Fruit fly (Drosophila melanogaster) whole organism, prepupa: ENCODE data around the gene Dup99B.

ENCODE experiments used
- Blimp-1 ChIP-seq: fragments of 200-800 bp; sonication (Bioruptor generic); optimal IDR thresholded peaks from 3 replicates; lab custom pipeline; 2017; ENCODE audit warnings: missing biosample characterization, missing genetic modification characterization, mild to moderate bottlenecking, moderate library complexity, missing genetic modification reagents
- CG10631 ChIP-seq: fragments of 200-800 bp; sonication (Bioruptor generic); optimal IDR thresholded peaks from 2 replicates; lab custom pipeline; 2016; ENCODE audit warnings: missing biosample characterization, missing genetic modification characterization
- CG10669 ChIP-seq: fragments of 200-800 bp; sonication (Bioruptor generic); optimal IDR thresholded peaks from 3 replicates; lab custom pipeline; 2018; ENCODE audit warnings: missing biosample characterization, mild to moderate bottlenecking, missing genetic modification characterization, moderate library complexity
- CG11294 ChIP-seq: fragments of 200-800 bp; sonication (Bioruptor generic); IDR thresholded peaks from 2 replicates; pipeline ENCODE4 v1.3.6; 2022; ENCODE audit warnings: missing biosample characterization, missing genetic modification characterization
- CG11762 ChIP-seq: fragments of 200-800 bp; sonication (Bioruptor generic); optimal IDR thresholded peaks from 3 replicates; lab custom pipeline; 2016; ENCODE audit warnings: missing biosample characterization, missing genetic modification characterization; ENCODE audit not compliant: insufficient read depth
- CG11902 ChIP-seq: fragments of 200-800 bp; sonication (Bioruptor generic); optimal IDR thresholded peaks from 3 replicates; lab custom pipeline; 2016; ENCODE audit warnings: missing biosample characterization, missing genetic modification characterization
- CG15336 ChIP-seq: fragments of 200-800 bp; sonication (Bioruptor generic); IDR thresholded peaks from 2 replicates; pipeline ENCODE4 v1.3.6; 2022; ENCODE audit warnings: missing biosample characterization, missing genetic modification characterization
- CG16779 ChIP-seq: fragments of 200-800 bp; sonication (Bioruptor generic); optimal IDR thresholded peaks from 3 replicates; lab custom pipeline; 2017; ENCODE audit warnings: missing biosample characterization, mild to moderate bottlenecking, missing genetic modification characterization
- CG31627 ChIP-seq: fragments of 200-800 bp; sonication (Bioruptor generic); optimal IDR thresholded peaks from 3 replicates; lab custom pipeline; 2016; ENCODE audit warnings: missing biosample characterization, missing genetic modification characterization
- CG32006 ChIP-seq: fragments of 200-800 bp; sonication (Bioruptor generic); optimal IDR thresholded peaks from 3 replicates; lab custom pipeline; 2017; ENCODE audit warnings: missing biosample characterization, mild to moderate bottlenecking, missing genetic modification characterization
- CG34406 ChIP-seq: fragments of 200-800 bp; sonication (Bioruptor generic); optimal IDR thresholded peaks from 3 replicates; lab custom pipeline; 2016; ENCODE audit warnings: missing biosample characterization, missing genetic modification characterization
- CG3919 ChIP-seq: fragments of 200-800 bp; sonication (Bioruptor generic); optimal IDR thresholded peaks from 3 replicates; lab custom pipeline; 2016; ENCODE audit warnings: missing biosample characterization, missing genetic modification characterization
- CG4318 ChIP-seq: fragments of 200-800 bp; sonication (Bioruptor generic); optimal IDR thresholded peaks from 3 replicates; lab custom pipeline; 2017; ENCODE audit warnings: missing biosample characterization, mild to moderate bottlenecking, missing genetic modification characterization
- CG6276 ChIP-seq: fragments of 200-800 bp; sonication (Bioruptor generic); optimal IDR thresholded peaks from 2 replicates; lab custom pipeline; 2017; ENCODE audit warnings: missing biosample characterization, mild to moderate bottlenecking, missing genetic modification characterization
- CG6792 ChIP-seq: fragments of 200-800 bp; sonication (Bioruptor generic); optimal IDR thresholded peaks from 3 replicates; lab custom pipeline; 2016; ENCODE audit warnings: missing biosample characterization, missing genetic modification characterization
- CG6808 ChIP-seq: fragments of 200-800 bp; sonication (Bioruptor generic); optimal IDR thresholded peaks from 3 replicates; lab custom pipeline; 2017; ENCODE audit warnings: missing biosample characterization, missing genetic modification characterization, mild to moderate bottlenecking, moderate library complexity, missing genetic modification reagents
- CG6854 ChIP-seq: fragments of 200-800 bp; sonication (Bioruptor generic); optimal IDR thresholded peaks from 2 replicates; lab custom pipeline; 2017; ENCODE audit warnings: missing biosample characterization, mild to moderate bottlenecking, missing genetic modification characterization
- CG7368 ChIP-seq: fragments of 200-800 bp; sonication (Bioruptor generic); optimal IDR thresholded peaks from 3 replicates; lab custom pipeline; 2016; ENCODE audit warnings: missing biosample characterization, missing genetic modification characterization
- CG8119 ChIP-seq: fragments of 200-800 bp; sonication (Bioruptor generic); IDR thresholded peaks from 3 replicates; pipeline ENCODE4 v1.3.6; 2022; ENCODE audit warnings: missing biosample characterization, missing genetic modification characterization
- CG8319 ChIP-seq: fragments of 200-800 bp; sonication (Bioruptor generic); optimal IDR thresholded peaks from 3 replicates; lab custom pipeline; 2016; ENCODE audit warnings: missing biosample characterization, missing genetic modification characterization
- CG8632 ChIP-seq: fragments of 200-800 bp; sonication (Bioruptor generic); optimal IDR thresholded peaks from 3 replicates; lab custom pipeline; 2016; ENCODE audit warnings: missing biosample characterization, missing genetic modification characterization
- Eip75B ChIP-seq: fragments of 200-800 bp; sonication (Bioruptor generic); optimal IDR thresholded peaks from 3 replicates; lab custom pipeline; 2016; ENCODE audit warnings: missing biosample characterization, missing genetic modification characterization
- Eip78C ChIP-seq: fragments of 200-800 bp; sonication (Bioruptor generic); peaks from one replicate; lab custom pipeline; 2016; ENCODE audit warnings: missing biosample characterization, missing genetic modification characterization
- Eip93F ChIP-seq: fragments of 200-800 bp; sonication (Bioruptor generic); optimal IDR thresholded peaks from 2 replicates; lab custom pipeline; 2016; ENCODE audit warnings: missing biosample characterization, mild to moderate bottlenecking, missing genetic modification characterization
- Ets21C ChIP-seq: fragments of 200-800 bp; sonication (Bioruptor generic); optimal IDR thresholded peaks from 3 replicates; lab custom pipeline; 2016; ENCODE audit warnings: missing biosample characterization, missing genetic modification characterization
- Gug ChIP-seq: fragments of 200-800 bp; sonication (Bioruptor generic); IDR thresholded peaks from 2 replicates; pipeline ENCODE4 v1.3.6; 2022; ENCODE audit warnings: missing biosample characterization, missing genetic modification characterization
- Hr38 ChIP-seq: sonication (Bioruptor generic); optimal IDR thresholded peaks from 2 replicates; lab custom pipeline; 2016; ENCODE audit warnings: missing biosample characterization, missing genetic modification characterization
- Hr39 ChIP-seq: fragments of 200-800 bp; sonication (Bioruptor generic); optimal IDR thresholded peaks from 2 replicates; lab custom pipeline; 2016; ENCODE audit warnings: missing biosample characterization, missing genetic modification characterization
- Hr4 ChIP-seq: fragments of 200-800 bp; sonication (Bioruptor generic); optimal IDR thresholded peaks from 3 replicates; lab custom pipeline; 2016; ENCODE audit warnings: missing biosample characterization, missing genetic modification characterization
- Lpt ChIP-seq: fragments of 200-800 bp; sonication (Bioruptor generic); optimal IDR thresholded peaks from 3 replicates; lab custom pipeline; 2016; ENCODE audit warnings: missing biosample characterization, missing genetic modification characterization
- Met ChIP-seq: fragments of 200-800 bp; sonication (Bioruptor generic); optimal IDR thresholded peaks from 3 replicates; lab custom pipeline; 2016; ENCODE audit warnings: missing biosample characterization, missing genetic modification characterization
- OdsH ChIP-seq: fragments of 200-800 bp; sonication (Bioruptor generic); optimal IDR thresholded peaks from 3 replicates; lab custom pipeline; 2016; ENCODE audit warnings: missing biosample characterization, missing genetic modification characterization
- Smox ChIP-seq: fragments of 200-800 bp; sonication (Bioruptor generic); optimal IDR thresholded peaks from 3 replicates; lab custom pipeline; 2016; ENCODE audit warnings: missing biosample characterization, missing genetic modification characterization
- Sox102F ChIP-seq: fragments of 200-800 bp; sonication (Bioruptor generic); optimal IDR thresholded peaks from 2 replicates; lab custom pipeline; 2016; ENCODE audit warnings: missing biosample characterization, mild to moderate bottlenecking, missing genetic modification characterization
- Sox15 ChIP-seq: fragments of 200-800 bp; sonication (Bioruptor generic); optimal IDR thresholded peaks from 3 replicates; lab custom pipeline; 2016; ENCODE audit warnings: missing biosample characterization, missing genetic modification characterization
- achi ChIP-seq: fragments of 200-800 bp; sonication (Bioruptor generic); optimal IDR thresholded peaks from 3 replicates; lab custom pipeline; 2016; ENCODE audit warnings: missing biosample characterization, missing genetic modification characterization
- acj6 ChIP-seq: fragments of 200-800 bp; sonication (Bioruptor generic); optimal IDR thresholded peaks from 3 replicates; lab custom pipeline; 2016; ENCODE audit warnings: missing biosample characterization, missing genetic modification characterization
- cyc ChIP-seq: fragments of 200-800 bp; sonication (Bioruptor generic); optimal IDR thresholded peaks from 3 replicates; lab custom pipeline; 2016; ENCODE audit warnings: missing biosample characterization, missing genetic modification characterization
- dac ChIP-seq: fragments of 200-800 bp; sonication (Bioruptor generic); optimal IDR thresholded peaks from 2 replicates; lab custom pipeline; 2017; ENCODE audit warnings: missing biosample characterization, mild to moderate bottlenecking, missing genetic modification characterization
- dsx ChIP-seq: fragments of 200-800 bp; optimal IDR thresholded peaks from 3 replicates; lab custom pipeline; 2019; ENCODE audit warnings: missing biosample characterization, mild to moderate bottlenecking, missing genetic modification characterization, moderate library complexity; ENCODE audit not compliant: poor library complexity, severe bottlenecking
- eg ChIP-seq: fragments of 200-800 bp; sonication (Bioruptor generic); IDR thresholded peaks from 3 replicates; pipeline ENCODE4 v1.3.6; 2022; ENCODE audit warnings: missing biosample characterization, missing genetic modification characterization
- esn ChIP-seq: fragments of 200-800 bp; sonication (Bioruptor generic); optimal IDR thresholded peaks from 2 replicates; lab custom pipeline; 2016; ENCODE audit warnings: missing biosample characterization, mild to moderate bottlenecking, missing genetic modification characterization, moderate library complexity
- fd59A ChIP-seq: fragments of 200-800 bp; sonication (Bioruptor generic); optimal IDR thresholded peaks from 2 replicates; lab custom pipeline; 2017; ENCODE audit warnings: missing biosample characterization, mild to moderate bottlenecking, missing genetic modification characterization, missing genetic modification reagents
- fd85E ChIP-seq: fragments of 200-800 bp; sonication (Bioruptor generic); optimal IDR thresholded peaks from 3 replicates; lab custom pipeline; 2016; ENCODE audit warnings: missing biosample characterization, missing genetic modification characterization
- lz ChIP-seq: fragments of 200-800 bp; sonication (Bioruptor generic); optimal IDR thresholded peaks from 3 replicates; lab custom pipeline; 2016; ENCODE audit warnings: missing biosample characterization, missing genetic modification characterization
- net ChIP-seq: fragments of 200-800 bp; sonication (Bioruptor generic); optimal IDR thresholded peaks from 3 replicates; lab custom pipeline; 2016; ENCODE audit warnings: missing biosample characterization, missing genetic modification characterization
- pdm3 ChIP-seq: fragments of 200-800 bp; sonication (Bioruptor generic); optimal IDR thresholded peaks from 3 replicates; lab custom pipeline; 2016; ENCODE audit warnings: missing biosample characterization, missing genetic modification characterization
- salr ChIP-seq, 2 experiments: fragments of 200-800 bp; sonication (Bioruptor generic); optimal IDR thresholded peaks; 3 replicates each; lab custom pipeline; 2016 to 2018; ENCODE audit warnings: missing biosample characterization in 2 of 2, missing genetic modification characterization in 2 of 2, mild to moderate bottlenecking in 1 of 2
- spab ChIP-seq: fragments of 200-800 bp; sonication (Bioruptor generic); optimal IDR thresholded peaks from 2 replicates; lab custom pipeline; 2017; ENCODE audit warnings: missing biosample characterization, mild to moderate bottlenecking, missing genetic modification characterization, missing genetic modification reagents
- svp ChIP-seq: fragments of 200-800 bp; sonication (Bioruptor generic); peaks from one replicate; lab custom pipeline; 2016; ENCODE audit warnings: missing biosample characterization, missing genetic modification characterization
- topi ChIP-seq: fragments of 200-800 bp; sonication (Bioruptor generic); optimal IDR thresholded peaks from 3 replicates; lab custom pipeline; 2016; ENCODE audit warnings: missing biosample characterization, missing genetic modification characterization
- vri ChIP-seq: fragments of 200-800 bp; sonication (Bioruptor generic); optimal IDR thresholded peaks from 3 replicates; lab custom pipeline; 2016; ENCODE audit warnings: missing biosample characterization, mild to moderate bottlenecking, missing genetic modification characterization

Gene Dup99B

DNA sequence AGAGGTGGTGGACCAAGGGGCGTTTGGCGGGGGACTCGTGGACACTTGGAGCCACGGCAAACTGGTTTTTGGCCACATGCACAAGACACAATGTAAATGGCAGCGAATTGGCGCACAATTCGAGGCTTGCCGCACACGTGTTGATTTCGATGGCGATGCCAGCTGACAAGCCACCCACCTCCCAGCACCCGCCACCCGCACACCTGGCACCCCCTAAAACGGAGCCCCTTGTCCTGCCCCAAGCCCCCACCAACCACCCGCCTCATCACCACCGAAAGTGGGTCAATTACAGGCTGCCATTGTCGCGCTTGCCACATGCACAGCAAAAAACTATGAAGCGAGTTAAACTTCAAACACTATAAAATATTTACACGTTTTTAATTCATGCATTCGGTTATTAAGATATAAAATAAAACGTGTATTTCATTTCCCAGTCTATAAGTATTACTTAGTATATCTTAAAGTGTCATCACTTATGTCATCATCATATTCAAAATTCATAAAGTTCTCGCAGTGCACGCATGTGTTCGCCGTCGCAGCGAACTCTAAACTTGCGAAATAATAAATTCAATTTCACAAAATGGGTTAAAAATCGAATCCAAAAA, 43.1 kb upstream of the Dup99B start:
- TF ChIP-seq CG6276 (GFP tag; lab: Kevin White, UChicago) (peak; percentile 71), Lpt (peak; percentile 38), CG31627 (GFP tag; lab: Kevin White, UChicago) (peak; percentile 43), CG11762 (peak; percentile 35), CG11902 (GFP tag; lab: Kevin White, UChicago) (peak; percentile 34), CG10631 (GFP tag; lab: Kevin White, UChicago) (peak; percentile 40), eg (GFP tag; lab: Robert Waterston, UW) (peak; percentile 84), Eip78C (GFP tag; lab: Kevin White, UChicago) (peak; percentile 80), topi (GFP tag; lab: Kevin White, UChicago) (peak; percentile 44), CG16779 (tag; lab: Kevin White, UChicago) (no peak), svp (GFP tag; lab: Kevin White, UChicago) (peak; percentile 63), CG10669 (peak; percentile 41), Sox15 (GFP tag; lab: Kevin White, UChicago) (no peak), CG3919 (GFP tag; lab: Kevin White, UChicago) (peak; percentile 68), cyc (GFP tag; lab: Kevin White, UChicago) (peak; percentile 39), CG34406 (GFP tag; lab: Kevin White, UChicago) (peak; percentile 62), net (GFP tag; lab: Kevin White, UChicago) (peak; percentile 49), spab (GFP tag; lab: Kevin White, UChicago) (peak; percentile 23), acj6 (peak; percentile 59), fd85E (GFP tag; lab: Kevin White, UChicago) (peak; percentile 13), pdm3 (GFP tag; lab: Kevin White, UChicago) (peak; percentile 71), salr (GFP tag; optimal IDR thresholded peaks at IDR 0.05; lab: Kevin White, UChicago) (peak in 1 of 2 experiments; percentile 11), fd59A (GFP tag; lab: Kevin White, UChicago) (no peak), Met (GFP tag; lab: Kevin White, UChicago) (peak; percentile 59), Eip75B (peak; percentile 50), CG11294 (peak; percentile 57; the same call in 1 of the 2 replicates), CG4318 (GFP tag; lab: Kevin White, UChicago) (peak; percentile 57), CG8632 (GFP tag; lab: Kevin White, UChicago) (peak; percentile 60), CG6808 (GFP tag; lab: Kevin White, UChicago) (peak; percentile 16), esn (GFP tag; lab: Kevin White, UChicago) (peak; percentile 57), lz (GFP tag; lab: Kevin White, UChicago) (peak; percentile 39), CG6792 (GFP tag; lab: Kevin White, UChicago) (peak; percentile 53), Eip93F (GFP tag; lab: Kevin White, UChicago) (no peak), achi (GFP tag; lab: Kevin White, UChicago) (peak; percentile 63), vri (GFP tag; lab: Kevin White, UChicago) (no peak), Hr39 (GFP tag; lab: Kevin White, UChicago) (peak; percentile 43), CG6854 (GFP tag; lab: Kevin White, UChicago) (no peak), CG15336 (GFP tag; lab: Robert Waterston, UW) (peak; percentile 88), Ets21C (GFP tag; lab: Kevin White, UChicago) (no peak), OdsH (peak; percentile 67), CG32006 (peak; percentile 78), Sox102F (GFP tag; lab: Kevin White, UChicago) (peak; percentile 36), Hr38 (GFP tag; lab: Kevin White, UChicago) (no peak), dsx (GFP tag; lab: Kevin White, UChicago) (peak; percentile 77), Smox (GFP tag; lab: Kevin White, UChicago) (peak; percentile 33), CG8119 (GFP tag; lab: Robert Waterston, UW) (peak; percentile 83), Blimp-1 (GFP tag; lab: Kevin White, UChicago) (no peak), dac (GFP tag; lab: Kevin White, UChicago) (peak; percentile 36), CG8319 (GFP tag; lab: Kevin White, UChicago) (peak; percentile 45), Gug (GFP tag; lab: Robert Waterston, UW) (peak; percentile 68), Hr4 (GFP tag; lab: Kevin White, UChicago) (peak; percentile 79), CG7368 (GFP tag; lab: Kevin White, UChicago) (peak; percentile 49)
